Worm (Caenorhabditis elegans): ENCODE data around the gene T28F3.5.
A peak's percentile ranks its signal among the peaks of the same experiment; 100 is the strongest.

T28F3.5 gene

DNA sequence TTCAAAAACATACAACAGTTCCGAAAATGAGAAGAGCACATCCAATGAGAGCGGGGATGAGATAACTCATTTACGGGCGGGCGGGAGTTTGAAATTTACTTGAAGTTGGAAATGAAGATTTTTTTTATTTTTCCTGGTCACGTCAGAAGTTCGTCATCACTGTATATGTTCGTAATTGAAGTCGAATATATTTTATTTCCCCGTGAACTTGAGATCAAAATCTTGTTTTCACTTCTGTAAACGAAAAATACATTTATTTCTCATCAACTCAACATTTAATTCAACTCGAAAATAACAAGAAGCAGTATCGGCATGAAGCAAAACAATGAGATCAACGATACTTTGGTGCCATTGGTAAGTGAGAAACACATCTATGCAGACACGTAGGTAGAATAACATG, 21.8 kb downstream of the T28F3.5 start, which contains the start of gene C49C3.20:
Gene C49C3.20, minus strand, starts transcription at position 101 of the 400 bp plus-strand sequence.
- TF ChIP-seq ceh-88 (GFP tag; IDR thresholded peaks at IDR 0.05) (no peak), unc-62 (GFP tag; optimal IDR thresholded peaks at IDR 0.05) (no peak), ceh-63 (GFP tag; optimal IDR thresholded peaks at IDR 0.05) (no peak), lin-15B (tag; optimal IDR thresholded peaks at IDR 0.05) (no peak)

ce11 chrIV:17320445-17320844, 25.9 kb downstream of the T28F3.5 start, which contains the start of gene C49C3.4:
Gene C49C3.4 (plus strand): TSS chrIV:17320795.
- TF ChIP-seq elt-2 (tag; optimal IDR thresholded peaks at IDR 0.05), result peak; percentile 52
- no peak for TF ChIP-seq lir-3 (tag; optimal IDR thresholded peaks at IDR 0.05; ENCODE audit: poor library complexity)
- TF ChIP-seq lin-35 (GFP tag; optimal IDR thresholded peaks at IDR 0.05), result peak in 1 of 2 experiments; percentile 4

DNA sequence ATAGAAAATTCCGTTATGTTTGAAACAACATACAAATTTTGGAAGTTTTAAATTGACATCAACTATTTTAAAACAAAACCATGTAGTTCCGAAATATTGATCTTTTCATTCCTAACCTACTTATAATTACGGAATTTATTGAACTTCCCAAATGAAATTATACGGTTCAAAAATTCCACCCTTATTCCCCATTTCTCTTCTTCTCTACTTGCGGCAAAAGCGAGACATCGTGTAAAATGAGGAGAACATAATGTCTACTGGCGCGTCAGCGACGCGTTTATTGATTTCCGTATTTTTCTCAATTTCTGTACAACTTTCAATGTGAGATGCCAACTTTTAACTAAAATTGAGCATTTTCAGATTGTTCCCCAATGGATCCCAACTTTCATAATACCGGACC, 34.2 kb downstream of the T28F3.5 start, which contains the start of gene ceh-88:
Gene ceh-88, plus strand, starts transcription at position 355 of the 400 bp plus-strand sequence.
- TF ChIP-seq lsy-2 (tag; optimal IDR thresholded peaks at IDR 0.05) (peak in 1 of 2 experiments; percentile 30), lin-15B (tag; optimal IDR thresholded peaks at IDR 0.05) (no peak), pag-3 (tag; optimal IDR thresholded peaks at IDR 0.05; ENCODE audit: borderline replicate concordance, insufficient read depth) (no peak), dpl-1 (GFP tag; optimal IDR thresholded peaks at IDR 0.05) (peak in 1 of 3 experiments; percentile 4), efl-1 (optimal IDR thresholded peaks at IDR 0.05) (peak; percentile 1 to 12), efl-1 (GFP tag; optimal IDR thresholded peaks at IDR 0.05 in 1 of 2) (peak in 1 of 2 experiments; percentile 61), blmp-1 (tag; optimal IDR thresholded peaks at IDR 0.05) (peak; percentile 51)

- TF ChIP-seq mab-9 (GFP tag; IDR thresholded peaks at IDR 0.05) (no peak), unc-98 (GFP tag; IDR thresholded peaks at IDR 0.05) (no peak), isw-1 (GFP tag; IDR thresholded peaks at IDR 0.05) (no peak), blmp-1 (tag; optimal IDR thresholded peaks at IDR 0.05) (peak; percentile 65), lin-35 (GFP tag; optimal IDR thresholded peaks at IDR 0.05) (peak in 1 of 2 experiments; percentile 27), ces-1 (GFP tag; optimal IDR thresholded peaks at IDR 0.05) (no peak), nhr-47 (tag; optimal IDR thresholded peaks at IDR 0.05) (peak; percentile 0), dpl-1 (GFP tag; optimal IDR thresholded peaks at IDR 0.05) (peak in 2 of 3 experiments; percentile 19 to 34), nhr-85 (tag) (no peak), lin-15B (tag; optimal IDR thresholded peaks at IDR 0.05) (peak; percentile 7), lin-14 (GFP tag; optimal IDR thresholded peaks at IDR 0.05) (peak; percentile 18), efl-1 (optimal IDR thresholded peaks at IDR 0.05) (peak; percentile 43 to 45), efl-1 (GFP tag; optimal IDR thresholded peaks at IDR 0.05 in 1 of 2) (peak; percentile 18 to 91), nhr-71 (tag; optimal IDR thresholded peaks at IDR 0.05) (peak; percentile 28), mep-1 (tag; optimal IDR thresholded peaks at IDR 0.05) (peak; percentile 37), nhr-28 (tag; optimal IDR thresholded peaks at IDR 0.05) (no peak), efl-3 (GFP tag; optimal IDR thresholded peaks at IDR 0.05) (no peak), aly-2 (tag; optimal IDR thresholded peaks at IDR 0.05) (no peak), ceh-82 (tag; optimal IDR thresholded peaks at IDR 0.05) (peak in 1 of 3 experiments; percentile 10), snu-23 (GFP tag; optimal IDR thresholded peaks at IDR 0.05) (peak; percentile 24), lsy-2 (tag; optimal IDR thresholded peaks at IDR 0.05) (peak; percentile 6 to 56)
These were observed 36.5 kb downstream of the T28F3.5 start, which contains the start of gene C49C3.6 for ce11 chrIV:17331100-17331577. Gene C49C3.6 (plus strand): TSS chrIV:17331527.

DNA sequence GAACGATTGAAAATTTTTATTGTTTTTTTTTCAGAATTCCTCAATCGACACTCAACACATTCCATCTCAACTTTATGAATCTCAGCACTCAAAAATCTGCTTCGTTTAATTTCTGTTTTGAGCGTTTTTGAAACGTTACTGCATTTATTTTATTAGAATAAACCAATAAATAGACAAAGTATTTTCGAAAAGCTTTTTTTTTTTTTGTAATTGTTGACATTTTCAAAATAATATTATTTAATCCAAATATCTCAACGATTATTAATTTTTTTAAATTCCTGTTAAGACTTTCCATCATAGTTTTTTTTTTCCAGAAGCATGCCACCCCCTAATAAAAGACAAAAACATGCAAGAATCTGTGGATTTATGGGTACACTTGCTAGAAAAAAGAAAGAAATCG, 37.7 kb downstream of the T28F3.5 start, which contains the start of gene C49C3.7:
Gene C49C3.7, plus strand, starts transcription at position 301 of the 400 bp plus-strand sequence.
- no peak for TF ChIP-seq egl-13 (tag; optimal IDR thresholded peaks at IDR 0.05)
- TF ChIP-seq unc-86 (tag; optimal IDR thresholded peaks at IDR 0.05), result no peak
- TF ChIP-seq lin-15B (tag; optimal IDR thresholded peaks at IDR 0.05), result no peak
- TF ChIP-seq nhr-47 (tag; optimal IDR thresholded peaks at IDR 0.05), result no peak
- no peak for TF ChIP-seq pag-3 (tag; optimal IDR thresholded peaks at IDR 0.05; ENCODE audit: borderline replicate concordance, insufficient read depth)
- TF ChIP-seq ama-1 (optimal IDR thresholded peaks at IDR 0.05), result no peak
- TF ChIP-seq unc-30 (tag; optimal IDR thresholded peaks at IDR 0.05), result no peak
- no peak for TF ChIP-seq ceh-8 (GFP tag; optimal IDR thresholded peaks at IDR 0.05)
- no peak for TF ChIP-seq lsy-2 (tag; optimal IDR thresholded peaks at IDR 0.05)
- TF ChIP-seq aha-1 (tag; optimal IDR thresholded peaks at IDR 0.05), result no peak
